Worm (Caenorhabditis elegans) whole organism, L3 larva: ENCODE results near the gene F54F2.14.

Experiments used
- R02D3.7 ChIP-seq: fragments of 150-350 bp; optimal IDR thresholded peaks from 2 replicates; lab custom pipeline; 2014; ENCODE audit warnings: missing biosample characterization, missing genetic modification characterization
- ZK546.5 ChIP-seq: sonication (generic microtip); optimal IDR thresholded peaks from 2 replicates; lab custom pipeline; 2017; ENCODE audit warnings: missing biosample characterization, missing genetic modification characterization
- aly-2 ChIP-seq: fragments of 150-350 bp; optimal IDR thresholded peaks from 2 replicates; lab custom pipeline; 2014; ENCODE audit warnings: missing biosample characterization, missing genetic modification characterization
- ama-1 ChIP-seq: fragments of 150-350 bp; optimal IDR thresholded peaks from 2 replicates; lab custom pipeline; 2018
- ceh-16 ChIP-seq: sonication (generic microtip); optimal IDR thresholded peaks from 2 replicates; lab custom pipeline; 2017; ENCODE audit warnings: missing biosample characterization, missing genetic modification characterization
- ceh-28 ChIP-seq: fragments of 150-350 bp; optimal IDR thresholded peaks from 2 replicates; lab custom pipeline; 2014; ENCODE audit warnings: missing biosample characterization, missing genetic modification reagents, missing genetic modification characterization
- ceh-82 ChIP-seq: fragments of 150-350 bp; optimal IDR thresholded peaks from 2 replicates; lab custom pipeline; 2014; ENCODE audit warnings: missing biosample characterization, missing genetic modification characterization
- ceh-9 ChIP-seq: sonication (generic microtip); optimal IDR thresholded peaks from 2 replicates; lab custom pipeline; 2018; ENCODE audit warnings: missing biosample characterization, missing genetic modification characterization
- daf-12 ChIP-seq: fragments of 150-350 bp; optimal IDR thresholded peaks from 2 replicates; lab custom pipeline; 2014; ENCODE audit warnings: missing biosample characterization, missing genetic modification reagents, missing genetic modification characterization
- egl-27 ChIP-seq: sonication (generic microtip); optimal IDR thresholded peaks from 4 replicates; lab custom pipeline; 2017; ENCODE audit warnings: missing biosample characterization, missing genetic modification reagents, missing genetic modification characterization
- egl-5 ChIP-seq: fragments of 150-350 bp; optimal IDR thresholded peaks from 2 replicates; lab custom pipeline; 2017; ENCODE audit warnings: missing biosample characterization, missing genetic modification reagents, missing genetic modification characterization, inconsistent platforms
- elt-1 ChIP-seq: fragments of 150-350 bp; optimal IDR thresholded peaks from 2 replicates; lab custom pipeline; 2014; ENCODE audit warnings: missing biosample characterization, missing genetic modification characterization
- elt-2 ChIP-seq: sonication (generic microtip); optimal IDR thresholded peaks from 2 replicates; lab custom pipeline; 2016; ENCODE audit warnings: missing genetic modification reagents, mild to moderate bottlenecking, missing genetic modification characterization, missing compliant biosample characterization
- elt-3 ChIP-seq, 3 experiments: fragments of 150-350 bp in 1 of 3; sonication (generic microtip) in 2 of 3; optimal IDR thresholded peaks; 2 replicates in 2 of 3; 4 replicates in 1 of 3; lab custom pipeline; 2014 to 2017; ENCODE audit warnings: missing biosample characterization in 3 of 3, missing genetic modification characterization in 3 of 3
- eor-1 ChIP-seq, 2 experiments: fragments of 150-350 bp; optimal IDR thresholded peaks; 2 replicates each; lab custom pipeline; 2014 to 2018; ENCODE audit warnings: missing biosample characterization in 2 of 2, missing genetic modification characterization in 2 of 2
- fkh-10 ChIP-seq: sonication (generic microtip); optimal IDR thresholded peaks from 2 replicates; lab custom pipeline; 2017; ENCODE audit warnings: missing biosample characterization, missing genetic modification reagents, missing genetic modification characterization
- fkh-2 ChIP-seq: fragments of 150-350 bp; optimal IDR thresholded peaks from 2 replicates; lab custom pipeline; 2014; ENCODE audit warnings: missing biosample characterization, missing genetic modification reagents, missing genetic modification characterization
- fos-1 ChIP-seq: fragments of 150-350 bp; optimal IDR thresholded peaks from 2 replicates; lab custom pipeline; 2014; ENCODE audit warnings: missing biosample characterization, missing genetic modification characterization
- hmg-11 ChIP-seq: sonication (generic microtip); optimal IDR thresholded peaks from 2 replicates; lab custom pipeline; 2016; ENCODE audit warnings: missing genetic modification characterization, missing compliant biosample characterization
- jun-1 ChIP-seq: fragments of 150-350 bp; optimal IDR thresholded peaks from 2 replicates; lab custom pipeline; 2014; ENCODE audit warnings: missing biosample characterization, missing genetic modification reagents, missing genetic modification characterization
- lin-15B ChIP-seq: fragments of 150-350 bp; optimal IDR thresholded peaks from 2 replicates; lab custom pipeline; 2014; ENCODE audit warnings: missing biosample characterization, missing genetic modification characterization
- lin-39 ChIP-seq: fragments of 150-350 bp; optimal IDR thresholded peaks from 2 replicates; lab custom pipeline; 2018; ENCODE audit warnings: missing biosample characterization, missing genetic modification reagents, missing genetic modification characterization
- lsy-12 ChIP-seq: sonication (generic microtip); optimal IDR thresholded peaks from 2 replicates; lab custom pipeline; 2016; ENCODE audit warnings: mild to moderate bottlenecking, missing genetic modification characterization, missing compliant biosample characterization
- mdl-1 ChIP-seq: fragments of 150-350 bp; optimal IDR thresholded peaks from 2 replicates; lab custom pipeline; 2014; ENCODE audit warnings: missing biosample characterization, missing genetic modification characterization
- mml-1 ChIP-seq: fragments of 150-350 bp; sonication (generic microtip); optimal IDR thresholded peaks from 3 replicates; lab custom pipeline; 2014; ENCODE audit warnings: missing biosample characterization, missing genetic modification characterization
- nfya-1 ChIP-seq: sonication (generic microtip); optimal IDR thresholded peaks from 2 replicates; lab custom pipeline; 2017; ENCODE audit warnings: missing genetic modification characterization, mild to moderate bottlenecking, missing compliant biosample characterization, antibody characterized with exemption, moderate library complexity; ENCODE audit not compliant: insufficient read depth
- nhr-11 ChIP-seq: fragments of 150-350 bp; optimal IDR thresholded peaks from 2 replicates; lab custom pipeline; 2014; ENCODE audit warnings: missing biosample characterization, missing genetic modification characterization
- nhr-12 ChIP-seq: fragments of 150-350 bp; optimal IDR thresholded peaks from 2 replicates; lab custom pipeline; 2014; ENCODE audit warnings: missing biosample characterization, missing genetic modification characterization
- nhr-23 ChIP-seq: fragments of 150-350 bp; optimal IDR thresholded peaks from 2 replicates; lab custom pipeline; 2014; ENCODE audit warnings: missing biosample characterization, missing genetic modification reagents, missing genetic modification characterization
- nhr-237 ChIP-seq: fragments of 150-350 bp; optimal IDR thresholded peaks from 2 replicates; lab custom pipeline; 2014; ENCODE audit warnings: missing biosample characterization, missing genetic modification characterization
- nhr-25 ChIP-seq: sonication (generic microtip); optimal IDR thresholded peaks from 2 replicates; lab custom pipeline; 2017; ENCODE audit warnings: missing biosample characterization, missing genetic modification characterization
- nhr-28 ChIP-seq: fragments of 150-350 bp; optimal IDR thresholded peaks from 2 replicates; lab custom pipeline; 2014; ENCODE audit warnings: missing biosample characterization, missing genetic modification characterization
- nhr-43 ChIP-seq: sonication (generic microtip); optimal IDR thresholded peaks from 2 replicates; lab custom pipeline; 2016; ENCODE audit warnings: mild to moderate bottlenecking, missing genetic modification characterization, missing compliant biosample characterization; ENCODE audit not compliant: poor library complexity, severe bottlenecking
- nhr-67 ChIP-seq: fragments of 150-350 bp; optimal IDR thresholded peaks from 2 replicates; lab custom pipeline; 2014; ENCODE audit warnings: missing biosample characterization, missing genetic modification characterization
- nhr-76 ChIP-seq: fragments of 150-350 bp; sonication (generic microtip); optimal IDR thresholded peaks from 5 replicates; lab custom pipeline; 2014; ENCODE audit warnings: missing biosample characterization, missing genetic modification characterization
- nhr-77 ChIP-seq: fragments of 150-350 bp; optimal IDR thresholded peaks from 2 replicates; lab custom pipeline; 2014; ENCODE audit warnings: missing biosample characterization, missing genetic modification characterization
- pha-4 ChIP-seq: fragments of 150-350 bp; optimal IDR thresholded peaks from 2 replicates; lab custom pipeline; 2014; ENCODE audit warnings: missing biosample characterization, missing genetic modification reagents, missing genetic modification characterization
- pqm-1 ChIP-seq: fragments of 150-350 bp; optimal IDR thresholded peaks from 2 replicates; lab custom pipeline; 2017; ENCODE audit warnings: missing biosample characterization, missing genetic modification characterization, inconsistent platforms
- sea-2 ChIP-seq: fragments of 150-350 bp; sonication (generic microtip); optimal IDR thresholded peaks from 4 replicates; lab custom pipeline; 2014; ENCODE audit warnings: missing biosample characterization, missing genetic modification reagents, missing genetic modification characterization
- skn-1 ChIP-seq: fragments of 150-350 bp; optimal IDR thresholded peaks from 2 replicates; lab custom pipeline; 2014; ENCODE audit warnings: missing biosample characterization, missing genetic modification characterization
- snpc-4 ChIP-seq: fragments of 150-350 bp; optimal IDR thresholded peaks from 2 replicates; lab custom pipeline; 2014; ENCODE audit warnings: missing biosample characterization, missing genetic modification characterization
- tbx-2 ChIP-seq: sonication (generic microtip); optimal IDR thresholded peaks from 2 replicates; lab custom pipeline; 2016; ENCODE audit warnings: mild to moderate bottlenecking, missing genetic modification characterization, missing compliant biosample characterization
- unc-39 ChIP-seq: sonication (generic microtip); optimal IDR thresholded peaks from 4 replicates; lab custom pipeline; 2017; ENCODE audit warnings: missing biosample characterization, missing genetic modification characterization
- unc-62 ChIP-seq: fragments of 150-350 bp; sonication (generic microtip); optimal IDR thresholded peaks from 4 replicates; lab custom pipeline; 2014; ENCODE audit warnings: missing biosample characterization, missing genetic modification reagents, missing genetic modification characterization
- zag-1 ChIP-seq: fragments of 150-350 bp; optimal IDR thresholded peaks from 2 replicates; lab custom pipeline; 2014; ENCODE audit warnings: missing biosample characterization, missing genetic modification characterization
- ztf-11 ChIP-seq: fragments of 150-350 bp; optimal IDR thresholded peaks from 2 replicates; lab custom pipeline; 2014; ENCODE audit warnings: missing biosample characterization, missing genetic modification characterization
- ztf-4 ChIP-seq: fragments of 150-350 bp; optimal IDR thresholded peaks from 2 replicates; lab custom pipeline; 2014; ENCODE audit warnings: missing biosample characterization, missing genetic modification characterization

The F54F2.14 gene

DNA sequence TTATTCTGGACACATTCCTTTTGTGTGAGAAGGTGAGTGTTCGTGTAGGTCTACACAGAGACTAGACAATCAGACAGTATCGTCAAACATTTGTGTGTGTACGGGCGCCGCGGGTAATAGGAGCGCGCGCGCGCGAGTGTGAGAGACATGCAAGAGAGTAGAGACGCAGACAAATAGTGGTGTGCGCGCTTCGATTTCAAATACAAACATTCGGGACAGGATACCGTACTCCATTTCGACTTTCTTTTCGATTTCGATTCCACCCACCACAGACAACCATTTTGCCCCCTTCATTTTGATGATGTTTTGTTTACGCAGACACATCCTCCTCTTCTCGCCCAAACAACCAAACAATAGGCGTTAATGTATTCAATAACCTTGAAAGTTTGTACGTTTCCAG, 3.4 kb downstream of the F54F2.14 start (continued):
- no peak for TF ChIP-seq mml-1
- peak; percentile 95 for TF ChIP-seq pha-4 (tag; lab: Kevin White, UChicago)
- peak; percentile 72 for TF ChIP-seq snpc-4 (tag; lab: Kevin White, UChicago)
- no peak for TF ChIP-seq nhr-237 (tag; lab: Kevin White, UChicago)
- TF ChIP-seq hmg-11 = peak; percentile 79
- peak; percentile 20 for TF ChIP-seq pqm-1
- no peak for TF ChIP-seq fkh-10
- no peak for TF ChIP-seq elt-3 (tag; optimal IDR thresholded peaks at IDR 0.05; lab: Kevin White, UChicago)
- no peak for TF ChIP-seq tbx-2 (tag; lab: Kevin White, UChicago)
- TF ChIP-seq, all 47 proteins: peak for 21

DNA sequence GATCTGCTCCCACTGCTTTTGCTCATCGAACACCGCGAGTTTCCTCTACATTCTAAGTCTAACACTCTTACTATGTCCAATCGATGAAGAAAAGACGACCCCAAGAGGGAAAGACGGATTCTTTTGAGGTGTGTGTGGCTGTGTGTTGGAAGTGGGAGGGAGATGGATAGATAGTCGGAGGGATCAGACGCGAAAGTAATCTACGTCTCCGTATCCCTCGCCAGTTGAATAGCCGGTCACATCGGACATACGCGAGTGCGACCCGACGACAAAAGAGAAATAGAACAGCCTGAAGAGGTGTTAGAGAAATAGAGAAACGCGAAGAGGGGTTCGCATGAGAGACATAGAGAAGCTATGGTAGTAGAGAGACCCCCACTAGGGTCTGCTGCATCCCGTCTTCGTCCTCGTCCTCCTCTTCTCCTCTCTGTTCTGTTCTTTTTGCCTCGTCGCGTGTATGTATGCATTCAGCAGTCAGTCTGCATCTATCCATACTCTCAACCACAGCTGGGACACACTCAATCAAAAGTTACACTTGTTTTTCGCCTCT, 4.3 kb downstream of the F54F2.14 start:
- TF ChIP-seq elt-1 = peak; percentile 83
- TF ChIP-seq elt-3 (tag; optimal IDR thresholded peaks at IDR 0.05; lab: Kevin White, UChicago) = peak in 1 of 3 experiments; percentile 36
- TF ChIP-seq fkh-2 (tag; lab: Kevin White, UChicago) = no peak
- peak; percentile 20 for TF ChIP-seq unc-39 (tag; lab: Kevin White, UChicago)
- peak; percentile 90 for TF ChIP-seq pha-4 (tag; lab: Kevin White, UChicago)
- no peak for TF ChIP-seq ztf-11 (tag; lab: Kevin White, UChicago)
- peak; percentile 88 for TF ChIP-seq egl-27 (tag; lab: Kevin White, UChicago)
- peak; percentile 94 for TF ChIP-seq lsy-12 (tag; lab: Kevin White, UChicago)
- TF ChIP-seq nhr-28 (tag; lab: Kevin White, UChicago) = no peak
- TF ChIP-seq nhr-67 (tag; lab: Kevin White, UChicago) = no peak
- peak; percentile 60 for TF ChIP-seq nhr-77 (tag; lab: Kevin White, UChicago)
- TF ChIP-seq ZK546.5 = no peak
- TF ChIP-seq nhr-25 (tag; lab: Kevin White, UChicago) = peak; percentile 98
- TF ChIP-seq R02D3.7 (tag; lab: Kevin White, UChicago) = peak; percentile 83
- TF ChIP-seq ceh-16 = no peak
- TF ChIP-seq ceh-82 (tag; lab: Kevin White, UChicago) = peak; percentile 91
- TF ChIP-seq aly-2 (tag; lab: Kevin White, UChicago) = no peak
- peak; percentile 53 for TF ChIP-seq fos-1
- TF ChIP-seq snpc-4 (tag; lab: Kevin White, UChicago) = peak; percentile 97
- TF ChIP-seq fkh-10 = peak; percentile 95
- peak; percentile 96 for TF ChIP-seq mdl-1 (tag; lab: Kevin White, UChicago)
- TF ChIP-seq ceh-9 (tag; lab: Kevin White, UChicago) = peak; percentile 53
- peak; percentile 71 for TF ChIP-seq lin-15B
- peak; percentile 97 for TF ChIP-seq nhr-43 (tag; lab: Kevin White, UChicago)
- peak; percentile 96 for TF ChIP-seq jun-1 (tag; lab: Kevin White, UChicago)
- peak; percentile 93 for TF ChIP-seq lin-39
- TF ChIP-seq mml-1 = no peak
- TF ChIP-seq unc-62 (GFP tag; lab: Kevin White, UChicago) = peak; percentile 95
- TF ChIP-seq nhr-11 (tag; lab: Kevin White, UChicago) = peak; percentile 93
- peak; percentile 54 for TF ChIP-seq skn-1 (tag; lab: Kevin White, UChicago)
- TF ChIP-seq ama-1 (lab: Kevin White, UChicago) = peak; percentile 60
- peak; percentile 78 for TF ChIP-seq ztf-4 (tag; lab: Kevin White, UChicago)
- peak; percentile 85 for TF ChIP-seq pqm-1
- TF ChIP-seq ceh-28 = peak; percentile 95
- no peak for TF ChIP-seq nhr-237 (tag; lab: Kevin White, UChicago)
- peak; percentile 100 for TF ChIP-seq hmg-11
- TF ChIP-seq nhr-23 (tag; lab: Kevin White, UChicago) = peak; percentile 99
- peak; percentile 93 for TF ChIP-seq tbx-2 (tag; lab: Kevin White, UChicago)
- TF ChIP-seq eor-1 (tag; optimal IDR thresholded peaks at IDR 0.05; lab: Kevin White, UChicago) = peak in 1 of 2 experiments; percentile 41
- TF ChIP-seq egl-5 = peak; percentile 68
- TF ChIP-seq zag-1 (tag; lab: Kevin White, UChicago) = peak; percentile 87
- peak; percentile 97 for TF ChIP-seq nfya-1
- TF ChIP-seq sea-2 (GFP tag; lab: Kevin White, UChicago) = peak; percentile 94
- peak; percentile 66 for TF ChIP-seq elt-2
- peak; percentile 2 for TF ChIP-seq nhr-76
- peak; percentile 63 for TF ChIP-seq daf-12 (tag; lab: Kevin White, UChicago)
- no peak for TF ChIP-seq nhr-12 (tag; lab: Kevin White, UChicago)
